Fruit fly (Drosophila melanogaster): ENCODE measurements around the gene CG31111.
A peak's percentile ranks its signal among the peaks of the same experiment; 100 is the strongest.

Gene CG31111

DNA sequence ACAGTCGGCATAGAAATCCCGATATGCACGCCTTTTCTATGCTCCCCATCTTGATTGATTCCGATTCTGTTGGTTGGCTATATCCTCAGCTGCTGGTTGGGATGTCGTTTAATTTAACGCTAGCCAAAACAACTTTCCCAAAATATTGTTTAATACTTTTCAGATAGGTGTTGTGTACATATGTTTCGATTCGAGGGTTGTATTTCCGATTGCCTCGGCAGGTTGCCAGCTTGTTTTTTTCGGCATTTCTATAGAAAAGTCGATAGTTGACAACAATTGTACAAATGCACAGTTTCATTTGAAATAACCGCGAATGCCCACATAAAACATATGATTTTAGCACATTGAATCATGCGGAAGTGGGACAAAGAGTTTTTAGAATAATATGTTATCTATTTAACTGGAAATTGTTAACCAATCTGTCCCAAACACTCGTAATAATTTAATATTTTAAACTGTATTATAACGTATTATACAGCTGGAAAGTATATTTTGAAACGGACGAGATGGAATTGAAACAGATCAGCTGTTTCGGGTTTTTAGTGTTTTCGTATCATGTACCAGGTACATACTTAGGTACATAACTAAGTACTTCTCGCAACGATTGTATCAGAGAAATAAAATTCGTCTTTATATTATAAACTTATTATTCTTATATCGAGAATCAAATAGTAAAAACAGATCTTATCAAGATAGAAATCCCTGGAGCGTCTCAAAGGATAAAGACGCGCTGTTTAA lies 1.4 kb downstream of the CG31111 start, which contains the start of gene CG31109 (continued):
- TF ChIP-seq Taf1 (GFP tag; IDR thresholded peaks at IDR 0.05) (no peak), ab (GFP tag; optimal IDR thresholded peaks at IDR 0.05) (no peak), CG8388 (GFP tag; optimal IDR thresholded peaks at IDR 0.05) (peak; percentile 5), CG12659 (GFP tag; optimal IDR thresholded peaks at IDR 0.05) (peak; percentile 48), knrl (GFP tag; IDR thresholded peaks at IDR 0.05; ENCODE audit: partially characterized antibody) (no peak), usp (GFP tag; optimal IDR thresholded peaks at IDR 0.05) (no peak), Nf-YC (tag; optimal IDR thresholded peaks at IDR 0.05) (peak; percentile 51), CG15514 (GFP tag; optimal IDR thresholded peaks at IDR 0.05) (peak; percentile 62), CG11093 (GFP tag; IDR thresholded peaks at IDR 0.05) (no peak), chinmo (GFP tag; IDR thresholded peaks at IDR 0.05; ENCODE audit: partially characterized antibody) (no peak), Drgx (GFP tag; IDR thresholded peaks at IDR 0.05) (no peak), ind (GFP tag; optimal IDR thresholded peaks at IDR 0.05) (peak; percentile 25), CG14710 (tag; optimal IDR thresholded peaks at IDR 0.05) (peak; percentile 70), CG30431 (GFP tag; optimal IDR thresholded peaks at IDR 0.05) (no peak), CG4617 (GFP tag; optimal IDR thresholded peaks at IDR 0.05; ENCODE audit: borderline replicate concordance) (peak; percentile 60), CG10431 (GFP tag; optimal IDR thresholded peaks at IDR 0.05) (no peak), wor (GFP tag; IDR thresholded peaks at IDR 0.05) (no peak), Opbp (GFP tag; IDR thresholded peaks at IDR 0.05; ENCODE audit: partially characterized antibody) (peak; percentile 46; the same call in 1 of the 3 replicates), bigmax (GFP tag; optimal IDR thresholded peaks at IDR 0.05) (peak; percentile 41), ac (GFP tag; optimal IDR thresholded peaks at IDR 0.05) (no peak), Xbp1 (GFP tag; optimal IDR thresholded peaks at IDR 0.05) (peak; percentile 20), zfh1 (GFP tag; IDR thresholded peaks at IDR 0.05) (no peak), NC2β (GFP tag; optimal IDR thresholded peaks at IDR 0.05) (peak; percentile 34), CG4730 (GFP tag; IDR thresholded peaks at IDR 0.05) (no peak), CG6254 (GFP tag; optimal IDR thresholded peaks at IDR 0.05) (no peak), sima (GFP tag; optimal IDR thresholded peaks at IDR 0.05) (no peak), grau (tag; optimal IDR thresholded peaks at IDR 0.05) (peak; percentile 39), Meics (GFP tag; optimal IDR thresholded peaks at IDR 0.05) (peak; percentile 20), Sry-δ (GFP tag; optimal IDR thresholded peaks at IDR 0.05) (peak; percentile 69), trem (tag; optimal IDR thresholded peaks at IDR 0.05) (peak; percentile 80), CG17359 (tag; optimal IDR thresholded peaks at IDR 0.05) (peak; percentile 2), amos (GFP tag; IDR thresholded peaks at IDR 0.05; ENCODE audit: partially characterized antibody) (peak; percentile 63; the same call in 1 of the 2 replicates), Hmr (GFP tag; optimal IDR thresholded peaks at IDR 0.05) (peak; percentile 19), Elba2 (GFP tag; optimal IDR thresholded peaks at IDR 0.05) (no peak), CG12236 (GFP tag; optimal IDR thresholded peaks at IDR 0.05) (no peak), CG9727 (GFP tag; optimal IDR thresholded peaks at IDR 0.05) (peak; percentile 2), Neu2 (GFP tag; optimal IDR thresholded peaks at IDR 0.05; ENCODE audit: borderline replicate concordance) (no peak), Fer1 (GFP tag; optimal IDR thresholded peaks at IDR 0.05) (peak; percentile 7), pzg (GFP tag; optimal IDR thresholded peaks at IDR 0.05) (peak; percentile 77), z (GFP tag; IDR thresholded peaks at IDR 0.05) (no peak), CG10274 (GFP tag; optimal IDR thresholded peaks at IDR 0.05) (no peak), CG4328 (GFP tag; optimal IDR thresholded peaks at IDR 0.05) (peak; percentile 11), fu2 (GFP tag; optimal IDR thresholded peaks at IDR 0.05) (no peak), CG1602 (GFP tag; optimal IDR thresholded peaks at IDR 0.05) (no peak), CoRest (tag; optimal IDR thresholded peaks at IDR 0.05) (peak; percentile 29), CG10543 (GFP tag; optimal IDR thresholded peaks at IDR 0.05) (peak; percentile 26), ci (GFP tag; IDR thresholded peaks at IDR 0.05) (peak; percentile 26; the same call in 1 of the 3 replicates), CG17186 (GFP tag; optimal IDR thresholded peaks at IDR 0.05) (no peak), slou (GFP tag; optimal IDR thresholded peaks at IDR 0.05) (no peak)
